Worm (Caenorhabditis elegans) whole organism, young adult: ENCODE measurements around the gene R05G6.5.

Source experiments
- let-526 ChIP-seq: fragments of 200-800 bp; sonication (Bioruptor generic); IDR thresholded peaks from 2 replicates; pipeline ENCODE4 v1.3.6; 2022; ENCODE audit warnings: missing genetic modification reagents, missing genetic modification characterization, missing compliant biosample characterization
- nfya-2 ChIP-seq: fragments of 200-800 bp; sonication (Bioruptor generic); IDR thresholded peaks from 2 replicates; pipeline ENCODE4 v1.3.6; 2022; ENCODE audit warnings: missing genetic modification reagents, missing genetic modification characterization, missing compliant biosample characterization
- snpc-3.4 ChIP-seq: sonication (generic microtip); optimal IDR thresholded peaks from 2 replicates; lab custom pipeline; 2017; ENCODE audit warnings: missing genetic modification characterization, mild to moderate bottlenecking, missing compliant biosample characterization, antibody characterized with exemption, moderate library complexity, missing genotype, missing genetic modification reagents

DNA sequence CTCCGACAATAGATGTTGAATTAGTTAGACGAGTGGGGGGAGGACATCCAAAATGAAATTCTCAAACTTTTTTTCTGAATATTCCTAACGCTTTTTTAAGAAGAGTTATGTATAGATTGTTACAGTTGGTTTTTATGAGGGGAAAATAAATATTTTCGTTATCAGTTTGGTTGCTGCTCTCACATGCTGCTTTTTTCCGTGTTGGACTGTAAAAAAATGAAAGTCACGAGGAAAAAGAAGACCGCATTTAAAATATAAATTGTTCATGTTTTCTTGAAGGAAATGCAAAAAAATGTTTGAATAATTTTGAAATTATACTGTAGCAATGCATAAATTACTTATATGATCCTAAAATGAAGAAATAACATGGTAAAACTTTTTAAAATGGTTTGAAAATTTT is 12.7 kb downstream of the R05G6.5 start:
- TF ChIP-seq nfya-2 (GFP tag; lab: Robert Waterston, UW) (no peak), snpc-3.4 (tag; lab: Kevin White, UChicago) (no peak), let-526 (no peak)
